Worm (Caenorhabditis elegans) whole organism, L2 larva: ENCODE data around the gene srv-7.

Source experiments
- C34F6.9 ChIP-seq: fragments of 150-350 bp; optimal IDR thresholded peaks from 2 replicates; lab custom pipeline; 2014; ENCODE audit warnings: missing biosample characterization, missing genetic modification characterization
- F13H6.1 ChIP-seq: sonication (generic microtip); optimal IDR thresholded peaks from 2 replicates; lab custom pipeline; 2016; ENCODE audit warnings: missing genetic modification characterization, missing compliant biosample characterization
- R02D3.7 ChIP-seq: fragments of 150-350 bp; optimal IDR thresholded peaks from 2 replicates; lab custom pipeline; 2014; ENCODE audit warnings: missing biosample characterization, missing genetic modification characterization
- Y55F3AM.14 ChIP-seq: fragments of 200-800 bp; sonication (Bioruptor generic); optimal IDR thresholded peaks from 2 replicates; lab custom pipeline; 2018; ENCODE audit warnings: mild to moderate bottlenecking, missing genetic modification characterization, missing compliant biosample characterization
- alr-1 ChIP-seq: fragments of 150-350 bp; optimal IDR thresholded peaks from 2 replicates; lab custom pipeline; 2014; ENCODE audit warnings: missing biosample characterization, missing genetic modification characterization
- ama-1 ChIP-seq: fragments of 150-350 bp; optimal IDR thresholded peaks from 2 replicates; lab custom pipeline; 2018; ENCODE audit warnings: inconsistent platforms
- ceh-16 ChIP-seq: fragments of 150-350 bp; optimal IDR thresholded peaks from 2 replicates; lab custom pipeline; 2014; ENCODE audit warnings: missing biosample characterization, missing genetic modification characterization
- dmd-4 ChIP-seq: sonication (generic microtip); optimal IDR thresholded peaks from 2 replicates; lab custom pipeline; 2017; ENCODE audit warnings: missing biosample characterization, missing genetic modification characterization
- elt-1 ChIP-seq: fragments of 150-350 bp; optimal IDR thresholded peaks from 2 replicates; lab custom pipeline; 2014; ENCODE audit warnings: missing biosample characterization, missing genetic modification characterization
- elt-3 ChIP-seq: sonication (generic microtip); optimal IDR thresholded peaks from 2 replicates; lab custom pipeline; 2017; ENCODE audit warnings: missing biosample characterization, missing genetic modification characterization
- fos-1 ChIP-seq: fragments of 150-350 bp; optimal IDR thresholded peaks from 2 replicates; lab custom pipeline; 2014; ENCODE audit warnings: missing biosample characterization, missing genetic modification characterization
- gmeb-1 ChIP-seq: fragments of 150-350 bp; optimal IDR thresholded peaks from 2 replicates; lab custom pipeline; 2014; ENCODE audit warnings: missing biosample characterization, missing genetic modification characterization
- lin-11 ChIP-seq: fragments of 150-350 bp; sonication (generic microtip); optimal IDR thresholded peaks from 2 replicates; lab custom pipeline; 2014; ENCODE audit warnings: missing biosample characterization, missing genetic modification characterization, inconsistent platforms, mixed read lengths
- lin-13 ChIP-seq: fragments of 150-350 bp; optimal IDR thresholded peaks from 2 replicates; lab custom pipeline; 2014; ENCODE audit warnings: missing biosample characterization, missing genetic modification reagents, missing genetic modification characterization
- lin-39 ChIP-seq: fragments of 150-350 bp; optimal IDR thresholded peaks from 2 replicates; lab custom pipeline; 2014; ENCODE audit warnings: missing biosample characterization, missing genetic modification reagents, missing genetic modification characterization
- lsy-2 ChIP-seq, 2 experiments: fragments of 150-350 bp in 1 of 2; sonication (generic microtip) in 1 of 2; optimal IDR thresholded peaks; 2 replicates each; lab custom pipeline; 2014 to 2017; ENCODE audit warnings: missing biosample characterization in 2 of 2, missing genetic modification characterization in 2 of 2
- mab-5 ChIP-seq: fragments of 150-350 bp; optimal IDR thresholded peaks from 2 replicates; lab custom pipeline; 2014; ENCODE audit warnings: missing biosample characterization, missing genetic modification characterization
- mbf-1 ChIP-seq: sonication (generic microtip); optimal IDR thresholded peaks from 2 replicates; lab custom pipeline; 2017; ENCODE audit warnings: missing biosample characterization, missing genetic modification characterization
- mdl-1 ChIP-seq, 2 experiments: fragments of 150-350 bp in 1 of 2; sonication (generic microtip) in 1 of 2; optimal IDR thresholded peaks; 2 replicates each; lab custom pipeline; 2017; ENCODE audit warnings: missing biosample characterization in 2 of 2, missing genetic modification characterization in 2 of 2
- nhr-10 ChIP-seq: sonication (generic microtip); optimal IDR thresholded peaks from 2 replicates; lab custom pipeline; 2017; ENCODE audit warnings: missing biosample characterization, missing genetic modification characterization
- nhr-12 ChIP-seq: fragments of 150-350 bp; optimal IDR thresholded peaks from 2 replicates; lab custom pipeline; 2014; ENCODE audit warnings: missing biosample characterization, missing genetic modification characterization
- nhr-23 ChIP-seq: fragments of 150-350 bp; optimal IDR thresholded peaks from 2 replicates; lab custom pipeline; 2014; ENCODE audit warnings: missing biosample characterization, missing genetic modification reagents, missing genetic modification characterization
- nhr-25 ChIP-seq: fragments of 150-350 bp; sonication (generic microtip); optimal IDR thresholded peaks from 3 replicates; lab custom pipeline; 2014; ENCODE audit warnings: missing biosample characterization, missing genetic modification characterization
- nhr-6 ChIP-seq: fragments of 150-350 bp; optimal IDR thresholded peaks from 2 replicates; lab custom pipeline; 2014; ENCODE audit warnings: missing biosample characterization, missing genetic modification characterization
- nhr-77 ChIP-seq: fragments of 150-350 bp; optimal IDR thresholded peaks from 2 replicates; lab custom pipeline; 2014; ENCODE audit warnings: missing biosample characterization, missing genetic modification characterization
- peb-1 ChIP-seq: fragments of 150-350 bp; optimal IDR thresholded peaks from 2 replicates; lab custom pipeline; 2014; ENCODE audit warnings: missing biosample characterization, missing genetic modification characterization
- sem-4 ChIP-seq: fragments of 150-350 bp; optimal IDR thresholded peaks from 2 replicates; lab custom pipeline; 2014; ENCODE audit warnings: missing biosample characterization, missing genetic modification reagents, missing genetic modification characterization
- sma-3 ChIP-seq: sonication (generic microtip); optimal IDR thresholded peaks from 2 replicates; lab custom pipeline; 2016; ENCODE audit warnings: missing genetic modification reagents, missing genetic modification characterization, missing compliant biosample characterization
- sma-9 ChIP-seq, 2 experiments: fragments of 150-350 bp in 1 of 2; sonication (generic microtip) in 1 of 2; optimal IDR thresholded peaks; 2 replicates each; lab custom pipeline; 2014 to 2016; ENCODE audit warnings: missing genetic modification characterization in 2 of 2, mild to moderate bottlenecking in 1 of 2, missing biosample characterization in 1 of 2, missing compliant biosample characterization in 1 of 2, missing genetic modification reagents in 1 of 2, moderate library complexity in 1 of 2
- snpc-4 ChIP-seq: fragments of 150-350 bp; optimal IDR thresholded peaks from 2 replicates; lab custom pipeline; 2014; ENCODE audit warnings: missing biosample characterization, missing genetic modification characterization
- unc-55 ChIP-seq: fragments of 150-350 bp; sonication (generic microtip); optimal IDR thresholded peaks from 3 replicates; lab custom pipeline; 2014; ENCODE audit warnings: missing biosample characterization, missing genetic modification reagents, missing genetic modification characterization
- unc-62 ChIP-seq: fragments of 150-350 bp; optimal IDR thresholded peaks from 2 replicates; lab custom pipeline; 2014; ENCODE audit warnings: missing biosample characterization, missing genetic modification reagents, missing genetic modification characterization
- zag-1 ChIP-seq: fragments of 150-350 bp; optimal IDR thresholded peaks from 2 replicates; lab custom pipeline; 2014; ENCODE audit warnings: missing biosample characterization, missing genetic modification characterization
- ztf-1 ChIP-seq: fragments of 200-800 bp; sonication (Bioruptor generic); conservative IDR thresholded peaks from 2 replicates; pipeline ENCODE4 v1.3.6; 2022; ENCODE audit warnings: missing genetic modification characterization, missing compliant biosample characterization
- ztf-11 ChIP-seq: sonication (generic microtip); optimal IDR thresholded peaks from 2 replicates; lab custom pipeline; 2017; ENCODE audit warnings: missing biosample characterization, missing genetic modification characterization
- ztf-4 ChIP-seq: fragments of 150-350 bp; optimal IDR thresholded peaks from 2 replicates; lab custom pipeline; 2014; ENCODE audit warnings: missing biosample characterization, missing genetic modification characterization

Gene srv-7

ce11 chrX:5680125-5680524, 32.3 kb upstream of the srv-7 start, which contains the start of gene set-19:
Gene set-19, minus strand, starts transcription at chrX:5680225.
- no peak for TF ChIP-seq fos-1 (tag; lab: Kevin White, UChicago)
- TF ChIP-seq sem-4: no peak
- TF ChIP-seq elt-1 (tag; lab: Kevin White, UChicago): no peak
- no peak for TF ChIP-seq ztf-4 (tag; lab: Kevin White, UChicago)
- no peak for TF ChIP-seq gmeb-1 (tag; lab: Kevin White, UChicago)
- TF ChIP-seq nhr-77: no peak
- TF ChIP-seq unc-62 (GFP tag; lab: Kevin White, UChicago): no peak
- no peak for TF ChIP-seq F13H6.1
- no peak for TF ChIP-seq elt-3 (tag; lab: Kevin White, UChicago)
- no peak for TF ChIP-seq C34F6.9 (tag; lab: Kevin White, UChicago)
- TF ChIP-seq ztf-11: no peak
- TF ChIP-seq unc-55 (GFP tag; lab: Kevin White, UChicago): no peak
- TF ChIP-seq lin-13 (GFP tag; lab: Kevin White, UChicago): no peak

ce11 chrX:5672615-5673014, 24.8 kb upstream of the srv-7 start:
- no peak for TF ChIP-seq nhr-77
- TF ChIP-seq lin-39 (tag; lab: Kevin White, UChicago): no peak
- no peak for TF ChIP-seq Y55F3AM.14 (GFP tag; lab: Kevin White, UChicago)
- no peak for TF ChIP-seq R02D3.7
- no peak for TF ChIP-seq ama-1 (lab: Kevin White, UChicago)
- no peak for TF ChIP-seq dmd-4 (tag; lab: Kevin White, UChicago)
- no peak for TF ChIP-seq nhr-23 (tag; lab: Kevin White, UChicago)
- no peak for TF ChIP-seq C34F6.9 (tag; lab: Kevin White, UChicago)
- TF ChIP-seq nhr-6: no peak
- TF ChIP-seq F13H6.1: no peak
- no peak for TF ChIP-seq snpc-4
- TF ChIP-seq mab-5: no peak
- TF ChIP-seq alr-1 (tag; lab: Kevin White, UChicago): no peak

- no peak for TF ChIP-seq lsy-2 (tag; optimal IDR thresholded peaks at IDR 0.05; lab: Kevin White, UChicago)
- peak; percentile 69 for TF ChIP-seq fos-1 (tag; lab: Kevin White, UChicago)
- TF ChIP-seq nhr-10 (tag; lab: Kevin White, UChicago): no peak
- TF ChIP-seq sma-9 (GFP tag; optimal IDR thresholded peaks at IDR 0.05; lab: Kevin White, UChicago): peak; percentile 15
- TF ChIP-seq sma-9 (tag; optimal IDR thresholded peaks at IDR 0.05; lab: Kevin White, UChicago): no peak
Observed at ce11 chrX:5670829-5671228, 23.0 kb upstream of the srv-7 start.

ce11 chrX:5669733-5670132, 21.9 kb upstream of the srv-7 start:
- TF ChIP-seq sma-3 (GFP tag; lab: Kevin White, UChicago) (no peak), fos-1 (tag; lab: Kevin White, UChicago) (peak; percentile 65)

- TF ChIP-seq ama-1 (lab: Kevin White, UChicago) (no peak), nhr-10 (tag; lab: Kevin White, UChicago) (no peak), ceh-16 (tag; lab: Kevin White, UChicago) (no peak), ztf-4 (tag; lab: Kevin White, UChicago) (no peak), ztf-1 (GFP tag; lab: Robert Waterston, UW) (no peak), mbf-1 (tag; lab: Kevin White, UChicago) (no peak), zag-1 (tag; lab: Kevin White, UChicago) (no peak), F13H6.1 (no peak), peb-1 (tag; lab: Kevin White, UChicago) (no peak), mdl-1 (tag; optimal IDR thresholded peaks at IDR 0.05; lab: Kevin White, UChicago) (no peak)
Observed at ce11 chrX:5663537-5663936, 15.8 kb upstream of the srv-7 start, which contains the start of gene egl-13. Gene egl-13, plus strand, starts transcription at chrX:5663837.

ce11 chrX:5661179-5661578, 13.4 kb upstream of the srv-7 start:
- TF ChIP-seq nhr-25 (tag; lab: Kevin White, UChicago) (peak; percentile 49), nhr-12 (tag; lab: Kevin White, UChicago) (no peak), lin-11 (tag; lab: Kevin White, UChicago) (no peak), ztf-4 (tag; lab: Kevin White, UChicago) (no peak)
